Worm (Caenorhabditis elegans) whole organism, L3 larva: ENCODE data around the gene hsp-110.
A peak's percentile ranks its signal among the peaks of the same experiment; 100 is the strongest.

Experiments used
- R02D3.7 ChIP-seq: fragments of 150-350 bp; optimal IDR thresholded peaks from 2 replicates; lab custom pipeline; 2014; ENCODE audit warnings: missing biosample characterization, missing genetic modification characterization
- ZK546.5 ChIP-seq: sonication (generic microtip); optimal IDR thresholded peaks from 2 replicates; lab custom pipeline; 2017; ENCODE audit warnings: missing biosample characterization, missing genetic modification characterization
- aly-2 ChIP-seq: fragments of 150-350 bp; optimal IDR thresholded peaks from 2 replicates; lab custom pipeline; 2014; ENCODE audit warnings: missing biosample characterization, missing genetic modification characterization
- ama-1 ChIP-seq: fragments of 150-350 bp; optimal IDR thresholded peaks from 2 replicates; lab custom pipeline; 2018
- ceh-16 ChIP-seq: sonication (generic microtip); optimal IDR thresholded peaks from 2 replicates; lab custom pipeline; 2017; ENCODE audit warnings: missing biosample characterization, missing genetic modification characterization
- ceh-82 ChIP-seq: fragments of 150-350 bp; optimal IDR thresholded peaks from 2 replicates; lab custom pipeline; 2014; ENCODE audit warnings: missing biosample characterization, missing genetic modification characterization
- ceh-9 ChIP-seq: sonication (generic microtip); optimal IDR thresholded peaks from 2 replicates; lab custom pipeline; 2018; ENCODE audit warnings: missing biosample characterization, missing genetic modification characterization
- daf-12 ChIP-seq: fragments of 150-350 bp; optimal IDR thresholded peaks from 2 replicates; lab custom pipeline; 2014; ENCODE audit warnings: missing biosample characterization, missing genetic modification reagents, missing genetic modification characterization
- egl-27 ChIP-seq: sonication (generic microtip); optimal IDR thresholded peaks from 4 replicates; lab custom pipeline; 2017; ENCODE audit warnings: missing biosample characterization, missing genetic modification reagents, missing genetic modification characterization
- egl-5 ChIP-seq: fragments of 150-350 bp; optimal IDR thresholded peaks from 2 replicates; lab custom pipeline; 2017; ENCODE audit warnings: missing biosample characterization, missing genetic modification reagents, missing genetic modification characterization, inconsistent platforms
- elt-1 ChIP-seq: fragments of 150-350 bp; optimal IDR thresholded peaks from 2 replicates; lab custom pipeline; 2014; ENCODE audit warnings: missing biosample characterization, missing genetic modification characterization
- elt-2 ChIP-seq: sonication (generic microtip); optimal IDR thresholded peaks from 2 replicates; lab custom pipeline; 2016; ENCODE audit warnings: missing genetic modification reagents, mild to moderate bottlenecking, missing genetic modification characterization, missing compliant biosample characterization
- elt-3 ChIP-seq, 3 experiments: fragments of 150-350 bp in 1 of 3; sonication (generic microtip) in 2 of 3; optimal IDR thresholded peaks; 2 replicates in 2 of 3; 4 replicates in 1 of 3; lab custom pipeline; 2014 to 2017; ENCODE audit warnings: missing biosample characterization in 3 of 3, missing genetic modification characterization in 3 of 3
- eor-1 ChIP-seq, 2 experiments: fragments of 150-350 bp; optimal IDR thresholded peaks; 2 replicates each; lab custom pipeline; 2014 to 2018; ENCODE audit warnings: missing biosample characterization in 2 of 2, missing genetic modification characterization in 2 of 2
- fkh-10 ChIP-seq: sonication (generic microtip); optimal IDR thresholded peaks from 2 replicates; lab custom pipeline; 2017; ENCODE audit warnings: missing biosample characterization, missing genetic modification reagents, missing genetic modification characterization
- fos-1 ChIP-seq: fragments of 150-350 bp; optimal IDR thresholded peaks from 2 replicates; lab custom pipeline; 2014; ENCODE audit warnings: missing biosample characterization, missing genetic modification characterization
- hmg-11 ChIP-seq: sonication (generic microtip); optimal IDR thresholded peaks from 2 replicates; lab custom pipeline; 2016; ENCODE audit warnings: missing genetic modification characterization, missing compliant biosample characterization
- jun-1 ChIP-seq: fragments of 150-350 bp; optimal IDR thresholded peaks from 2 replicates; lab custom pipeline; 2014; ENCODE audit warnings: missing biosample characterization, missing genetic modification reagents, missing genetic modification characterization
- lin-15B ChIP-seq: fragments of 150-350 bp; optimal IDR thresholded peaks from 2 replicates; lab custom pipeline; 2014; ENCODE audit warnings: missing biosample characterization, missing genetic modification characterization
- lin-39 ChIP-seq: fragments of 150-350 bp; optimal IDR thresholded peaks from 2 replicates; lab custom pipeline; 2018; ENCODE audit warnings: missing biosample characterization, missing genetic modification reagents, missing genetic modification characterization
- lsy-12 ChIP-seq: sonication (generic microtip); optimal IDR thresholded peaks from 2 replicates; lab custom pipeline; 2016; ENCODE audit warnings: mild to moderate bottlenecking, missing genetic modification characterization, missing compliant biosample characterization
- mdl-1 ChIP-seq: fragments of 150-350 bp; optimal IDR thresholded peaks from 2 replicates; lab custom pipeline; 2014; ENCODE audit warnings: missing biosample characterization, missing genetic modification characterization
- mml-1 ChIP-seq: fragments of 150-350 bp; sonication (generic microtip); optimal IDR thresholded peaks from 3 replicates; lab custom pipeline; 2014; ENCODE audit warnings: missing biosample characterization, missing genetic modification characterization
- nfya-1 ChIP-seq: sonication (generic microtip); optimal IDR thresholded peaks from 2 replicates; lab custom pipeline; 2017; ENCODE audit warnings: missing genetic modification characterization, mild to moderate bottlenecking, missing compliant biosample characterization, antibody characterized with exemption, moderate library complexity; ENCODE audit not compliant: insufficient read depth
- nhr-11 ChIP-seq: fragments of 150-350 bp; optimal IDR thresholded peaks from 2 replicates; lab custom pipeline; 2014; ENCODE audit warnings: missing biosample characterization, missing genetic modification characterization
- nhr-12 ChIP-seq: fragments of 150-350 bp; optimal IDR thresholded peaks from 2 replicates; lab custom pipeline; 2014; ENCODE audit warnings: missing biosample characterization, missing genetic modification characterization
- nhr-23 ChIP-seq: fragments of 150-350 bp; optimal IDR thresholded peaks from 2 replicates; lab custom pipeline; 2014; ENCODE audit warnings: missing biosample characterization, missing genetic modification reagents, missing genetic modification characterization
- nhr-237 ChIP-seq: fragments of 150-350 bp; optimal IDR thresholded peaks from 2 replicates; lab custom pipeline; 2014; ENCODE audit warnings: missing biosample characterization, missing genetic modification characterization
- nhr-25 ChIP-seq: sonication (generic microtip); optimal IDR thresholded peaks from 2 replicates; lab custom pipeline; 2017; ENCODE audit warnings: missing biosample characterization, missing genetic modification characterization
- nhr-28 ChIP-seq: fragments of 150-350 bp; optimal IDR thresholded peaks from 2 replicates; lab custom pipeline; 2014; ENCODE audit warnings: missing biosample characterization, missing genetic modification characterization
- nhr-43 ChIP-seq: sonication (generic microtip); optimal IDR thresholded peaks from 2 replicates; lab custom pipeline; 2016; ENCODE audit warnings: mild to moderate bottlenecking, missing genetic modification characterization, missing compliant biosample characterization; ENCODE audit not compliant: poor library complexity, severe bottlenecking
- nhr-67 ChIP-seq: fragments of 150-350 bp; optimal IDR thresholded peaks from 2 replicates; lab custom pipeline; 2014; ENCODE audit warnings: missing biosample characterization, missing genetic modification characterization
- nhr-76 ChIP-seq: fragments of 150-350 bp; sonication (generic microtip); optimal IDR thresholded peaks from 5 replicates; lab custom pipeline; 2014; ENCODE audit warnings: missing biosample characterization, missing genetic modification characterization
- pha-4 ChIP-seq: fragments of 150-350 bp; optimal IDR thresholded peaks from 2 replicates; lab custom pipeline; 2014; ENCODE audit warnings: missing biosample characterization, missing genetic modification reagents, missing genetic modification characterization
- pqm-1 ChIP-seq: fragments of 150-350 bp; optimal IDR thresholded peaks from 2 replicates; lab custom pipeline; 2017; ENCODE audit warnings: missing biosample characterization, missing genetic modification characterization, inconsistent platforms
- sea-2 ChIP-seq: fragments of 150-350 bp; sonication (generic microtip); optimal IDR thresholded peaks from 4 replicates; lab custom pipeline; 2014; ENCODE audit warnings: missing biosample characterization, missing genetic modification reagents, missing genetic modification characterization
- skn-1 ChIP-seq: fragments of 150-350 bp; optimal IDR thresholded peaks from 2 replicates; lab custom pipeline; 2014; ENCODE audit warnings: missing biosample characterization, missing genetic modification characterization
- snpc-4 ChIP-seq: fragments of 150-350 bp; optimal IDR thresholded peaks from 2 replicates; lab custom pipeline; 2014; ENCODE audit warnings: missing biosample characterization, missing genetic modification characterization
- tbx-2 ChIP-seq: sonication (generic microtip); optimal IDR thresholded peaks from 2 replicates; lab custom pipeline; 2016; ENCODE audit warnings: mild to moderate bottlenecking, missing genetic modification characterization, missing compliant biosample characterization
- unc-39 ChIP-seq: sonication (generic microtip); optimal IDR thresholded peaks from 4 replicates; lab custom pipeline; 2017; ENCODE audit warnings: missing biosample characterization, missing genetic modification characterization
- unc-62 ChIP-seq: fragments of 150-350 bp; sonication (generic microtip); optimal IDR thresholded peaks from 4 replicates; lab custom pipeline; 2014; ENCODE audit warnings: missing biosample characterization, missing genetic modification reagents, missing genetic modification characterization
- ztf-11 ChIP-seq: fragments of 150-350 bp; optimal IDR thresholded peaks from 2 replicates; lab custom pipeline; 2014; ENCODE audit warnings: missing biosample characterization, missing genetic modification characterization
- ztf-4 ChIP-seq: fragments of 150-350 bp; optimal IDR thresholded peaks from 2 replicates; lab custom pipeline; 2014; ENCODE audit warnings: missing biosample characterization, missing genetic modification characterization

Gene hsp-110

ce11 chrIII:8446534-8446933 lies at the start of gene hsp-110:
hsp-110 (minus strand) TSS chrIII:8446909.
- TF ChIP-seq egl-27 (tag; lab: Kevin White, UChicago) = no peak
- TF ChIP-seq jun-1 (tag; lab: Kevin White, UChicago) = no peak
- TF ChIP-seq nhr-67 (tag; lab: Kevin White, UChicago) = no peak
- no peak for TF ChIP-seq nfya-1 (tag; lab: Kevin White, UChicago)
- TF ChIP-seq lin-39 = no peak
- TF ChIP-seq sea-2 (GFP tag; lab: Kevin White, UChicago) = no peak
- no peak for TF ChIP-seq fos-1 (tag; lab: Kevin White, UChicago)
- no peak for TF ChIP-seq egl-5 (tag; lab: Kevin White, UChicago)
- TF ChIP-seq ceh-9 (tag; lab: Kevin White, UChicago) = no peak

- no peak for TF ChIP-seq ceh-9 (tag; lab: Kevin White, UChicago)
- TF ChIP-seq nhr-28 (tag; lab: Kevin White, UChicago) = no peak
- no peak for TF ChIP-seq lin-39
- TF ChIP-seq nhr-11 (tag; lab: Kevin White, UChicago) = no peak
- TF ChIP-seq tbx-2 (tag; lab: Kevin White, UChicago) = no peak
- no peak for TF ChIP-seq pha-4 (tag; lab: Kevin White, UChicago)
- TF ChIP-seq unc-39 (tag; lab: Kevin White, UChicago) = no peak
- no peak for TF ChIP-seq nhr-43 (tag; lab: Kevin White, UChicago)
- TF ChIP-seq mml-1 (tag; lab: Kevin White, UChicago) = no peak
- TF ChIP-seq ceh-82 = no peak
- no peak for TF ChIP-seq elt-1 (tag; lab: Kevin White, UChicago)
Measured at ce11 chrIII:8494708-8495107, 48.0 kb upstream of the hsp-110 start, which contains the start of gene pac-1. pac-1 (plus strand) TSS chrIII:8495008.

- TF ChIP-seq egl-5 (tag; lab: Kevin White, UChicago) = no peak
- no peak for TF ChIP-seq nhr-25 (tag; lab: Kevin White, UChicago)
- TF ChIP-seq nhr-43 (tag; lab: Kevin White, UChicago) = no peak
- TF ChIP-seq jun-1 (tag; lab: Kevin White, UChicago) = no peak
- TF ChIP-seq nhr-28 (tag; lab: Kevin White, UChicago) = no peak
- no peak for TF ChIP-seq ama-1 (lab: Kevin White, UChicago)
- no peak for TF ChIP-seq ceh-16
- no peak for TF ChIP-seq nhr-237 (tag; lab: Kevin White, UChicago)
- no peak for TF ChIP-seq ZK546.5 (tag; lab: Kevin White, UChicago)
- no peak for TF ChIP-seq elt-3 (tag; optimal IDR thresholded peaks at IDR 0.05; lab: Kevin White, UChicago)
- no peak for TF ChIP-seq lin-15B (tag; lab: Kevin White, UChicago)
- no peak for TF ChIP-seq skn-1
- no peak for TF ChIP-seq ztf-11
- TF ChIP-seq fos-1 (tag; lab: Kevin White, UChicago) = no peak
- no peak for TF ChIP-seq lin-39
- TF ChIP-seq nhr-76 (tag; lab: Kevin White, UChicago) = no peak
- TF ChIP-seq, all 47 proteins: peak for 0
Measured at ce11 chrIII:8491945-8492344, 45.2 kb upstream of the hsp-110 start.

ce11 chrIII:8490254-8490653 lies 43.5 kb upstream of the hsp-110 start, which contains the start of the genes ess-2 and F42H10.2:
ess-2 (minus strand) TSS chrIII:8490352.
F42H10.2 (plus strand) TSS chrIII:8490620.
- no peak for TF ChIP-seq elt-3 (tag; optimal IDR thresholded peaks at IDR 0.05; lab: Kevin White, UChicago)
- TF ChIP-seq nhr-11 (tag; lab: Kevin White, UChicago) = no peak
- no peak for TF ChIP-seq pqm-1
- no peak for TF ChIP-seq elt-2
- TF ChIP-seq ZK546.5 (tag; lab: Kevin White, UChicago) = no peak
- TF ChIP-seq mdl-1 (tag; lab: Kevin White, UChicago) = no peak
- TF ChIP-seq ceh-9 (tag; lab: Kevin White, UChicago) = no peak
- peak; percentile 1 for TF ChIP-seq snpc-4 (tag; lab: Kevin White, UChicago)
- TF ChIP-seq nhr-43 (tag; lab: Kevin White, UChicago) = no peak
- TF ChIP-seq aly-2 = no peak
- no peak for TF ChIP-seq nhr-12 (tag; lab: Kevin White, UChicago)
- TF ChIP-seq pha-4 (tag; lab: Kevin White, UChicago) = peak; percentile 76
- no peak for TF ChIP-seq unc-62 (GFP tag; lab: Kevin White, UChicago)
- TF ChIP-seq R02D3.7 (tag; lab: Kevin White, UChicago) = no peak
- TF ChIP-seq ceh-82 = no peak
- no peak for TF ChIP-seq egl-27 (tag; lab: Kevin White, UChicago)
- TF ChIP-seq fos-1 (tag; lab: Kevin White, UChicago) = no peak
- peak; percentile 15 for TF ChIP-seq nhr-25 (tag; lab: Kevin White, UChicago)
- TF ChIP-seq nhr-23 = peak; percentile 50
- TF ChIP-seq daf-12 (tag; lab: Kevin White, UChicago) = no peak
- no peak for TF ChIP-seq elt-1 (tag; lab: Kevin White, UChicago)
- TF ChIP-seq lsy-12 (tag; lab: Kevin White, UChicago) = no peak
- peak; percentile 23 for TF ChIP-seq hmg-11 (tag; lab: Kevin White, UChicago)
- no peak for TF ChIP-seq eor-1 (tag; optimal IDR thresholded peaks at IDR 0.05; lab: Kevin White, UChicago)
- TF ChIP-seq mml-1 (tag; lab: Kevin White, UChicago) = no peak
- peak; percentile 87 for TF ChIP-seq lin-15B (tag; lab: Kevin White, UChicago)
- no peak for TF ChIP-seq ztf-4 (tag; lab: Kevin White, UChicago)
- TF ChIP-seq sea-2 (GFP tag; lab: Kevin White, UChicago) = no peak
- no peak for TF ChIP-seq ztf-11
- peak; percentile 67 for TF ChIP-seq nfya-1 (tag; lab: Kevin White, UChicago)
- TF ChIP-seq fkh-10 (GFP tag; lab: Kevin White, UChicago) = no peak
- TF ChIP-seq nhr-28 (tag; lab: Kevin White, UChicago) = no peak
- TF ChIP-seq egl-5 (tag; lab: Kevin White, UChicago) = no peak
- no peak for TF ChIP-seq jun-1 (tag; lab: Kevin White, UChicago)
- TF ChIP-seq ama-1 (lab: Kevin White, UChicago) = no peak
- TF ChIP-seq ceh-16 = no peak
- no peak for TF ChIP-seq tbx-2 (tag; lab: Kevin White, UChicago)
- TF ChIP-seq lin-39 = no peak
